Fruit fly (Drosophila melanogaster): ENCODE measurements around the gene Fbxl4.

DNA sequence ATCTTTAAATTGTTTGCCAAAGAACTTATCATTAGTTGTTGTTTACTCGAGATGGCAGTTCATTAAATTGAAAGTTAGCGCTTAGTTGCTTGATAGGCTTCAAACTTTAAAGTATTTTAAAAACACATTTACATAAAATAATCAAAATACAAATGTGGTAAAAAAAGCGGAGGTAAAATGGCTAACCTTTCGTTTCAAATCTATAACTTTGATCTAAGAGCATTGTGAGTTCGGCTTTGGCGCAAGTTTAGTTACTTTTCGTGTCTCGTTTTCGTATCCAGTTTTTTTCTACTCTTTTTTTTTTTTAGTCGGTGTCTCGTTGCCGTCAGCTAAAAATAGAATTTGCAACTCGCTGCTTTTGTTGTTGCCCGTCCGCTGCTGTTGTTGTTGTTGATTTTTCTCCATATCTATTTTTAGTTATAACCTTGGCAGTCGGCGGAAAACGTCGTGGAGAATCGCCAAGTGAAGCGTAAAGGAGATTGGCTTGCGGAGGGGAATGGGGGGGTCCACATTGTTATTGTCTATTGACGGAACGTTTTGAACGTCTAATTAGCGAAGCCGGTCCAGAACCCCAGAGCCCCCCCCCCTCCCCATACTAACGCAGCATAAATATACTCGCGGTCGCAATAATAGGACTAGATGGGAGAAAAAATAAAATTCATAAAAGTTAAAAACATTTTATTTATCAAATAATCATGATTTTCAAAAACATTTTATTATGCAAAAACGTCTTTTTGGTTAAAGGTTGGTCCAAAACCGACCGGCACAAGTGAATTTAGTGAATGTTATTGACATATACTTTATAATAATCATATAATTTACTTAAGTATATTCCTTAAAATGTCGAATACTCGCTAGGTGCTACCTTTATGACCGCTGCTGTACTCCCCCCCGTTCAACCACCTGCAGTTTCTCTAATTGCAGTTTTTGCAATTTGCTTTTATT is 22.9 kb downstream of the Fbxl4 start:
- TF ChIP-seq Sin3A (optimal IDR thresholded peaks at IDR 0.05), result no peak
- no peak for TF ChIP-seq ttk (optimal IDR thresholded peaks at IDR 0.05)
- TF ChIP-seq h (optimal IDR thresholded peaks at IDR 0.05), result no peak
- TF ChIP-seq psq (optimal IDR thresholded peaks at IDR 0.05), result no peak

Measured in Kc167 (cell line).